Worm (Caenorhabditis elegans) whole organism, L1 larva: ENCODE measurements around the gene toca-1.

Experiments
- C16A3.4 ChIP-seq: fragments of 150-350 bp; optimal IDR thresholded peaks from 2 replicates; lab custom pipeline; 2014; ENCODE audit warnings: missing biosample characterization, missing genetic modification characterization
- aly-2 ChIP-seq: fragments of 150-350 bp; optimal IDR thresholded peaks from 2 replicates; lab custom pipeline; 2014; ENCODE audit warnings: missing biosample characterization, missing genetic modification characterization
- blmp-1 ChIP-seq: fragments of 150-350 bp; optimal IDR thresholded peaks from 2 replicates; lab custom pipeline; 2014; ENCODE audit warnings: missing biosample characterization, missing genetic modification characterization
- ceh-82 ChIP-seq, 3 experiments: fragments of 150-350 bp in 1 of 3; sonication (generic microtip) in 2 of 3; optimal IDR thresholded peaks; 2 replicates each; lab custom pipeline; 2014 to 2017; ENCODE audit warnings: missing biosample characterization in 3 of 3, missing genetic modification characterization in 3 of 3
- dpl-1 ChIP-seq, 3 experiments: fragments of 150-350 bp in 2 of 3; sonication (generic microtip) in 1 of 3; optimal IDR thresholded peaks; 2 replicates each; lab custom pipeline; 2014 to 2017; ENCODE audit warnings: missing biosample characterization in 3 of 3, missing genetic modification characterization in 3 of 3, missing genetic modification reagents in 3 of 3
- efl-1 ChIP-seq, 4 experiments: fragments of 150-350 bp; optimal IDR thresholded peaks in 3 of 4; peaks in 1 of 4; 1 replicate in 1 of 4; 2 replicates in 3 of 4; lab custom pipeline; 2014; ENCODE audit warnings: missing biosample characterization in 2 of 4, missing genetic modification characterization in 2 of 4, missing genetic modification reagents in 2 of 4
- efl-3 ChIP-seq: fragments of 200-800 bp; sonication (Bioruptor generic); optimal IDR thresholded peaks from 2 replicates; lab custom pipeline; 2018; ENCODE audit warnings: mild to moderate bottlenecking, missing genetic modification characterization, missing compliant biosample characterization
- egl-13 ChIP-seq: sonication (generic microtip); optimal IDR thresholded peaks from 2 replicates; lab custom pipeline; 2016; ENCODE audit warnings: missing genotype, missing genetic modification reagents, missing genetic modification characterization, missing compliant biosample characterization
- elt-2 ChIP-seq: sonication (generic microtip); optimal IDR thresholded peaks from 2 replicates; lab custom pipeline; 2016; ENCODE audit warnings: missing genetic modification characterization, mild to moderate bottlenecking, inconsistent platforms, missing compliant biosample characterization, missing genetic modification reagents
- ets-5 ChIP-seq: fragments of 200-800 bp; sonication (Bioruptor generic); IDR thresholded peaks from 2 replicates; pipeline ENCODE4 v1.3.6; 2022; ENCODE audit warnings: missing genetic modification characterization, missing compliant biosample characterization
- fkh-10 ChIP-seq: sonication (generic microtip); optimal IDR thresholded peaks from 2 replicates; lab custom pipeline; 2017; ENCODE audit warnings: missing biosample characterization, missing genetic modification reagents, missing genetic modification characterization
- fkh-8 ChIP-seq: sonication (generic microtip); optimal IDR thresholded peaks from 2 replicates; lab custom pipeline; 2016; ENCODE audit warnings: mild to moderate bottlenecking, missing genetic modification characterization, missing compliant biosample characterization
- hlh-17 ChIP-seq: fragments of 200-800 bp; sonication (Bioruptor generic); optimal IDR thresholded peaks from 2 replicates; lab custom pipeline; 2018; ENCODE audit warnings: missing genetic modification characterization, mild to moderate bottlenecking, missing compliant biosample characterization, moderate library complexity, borderline replicate concordance
- irx-1 ChIP-seq: sonication (generic microtip); optimal IDR thresholded peaks from 2 replicates; lab custom pipeline; 2016; ENCODE audit warnings: missing genetic modification characterization, missing compliant biosample characterization
- jun-1 ChIP-seq: fragments of 150-350 bp; optimal IDR thresholded peaks from 2 replicates; lab custom pipeline; 2014; ENCODE audit warnings: missing biosample characterization, missing genetic modification reagents, missing genetic modification characterization
- lin-13 ChIP-seq: fragments of 150-350 bp; optimal IDR thresholded peaks from 2 replicates; lab custom pipeline; 2014; ENCODE audit warnings: missing biosample characterization, missing genetic modification reagents, missing genetic modification characterization
- lin-14 ChIP-seq: fragments of 200-800 bp; sonication (Bioruptor generic); optimal IDR thresholded peaks from 2 replicates; lab custom pipeline; 2018; ENCODE audit warnings: mild to moderate bottlenecking, missing genetic modification characterization, moderate library complexity, missing compliant biosample characterization
- lin-15B ChIP-seq: fragments of 150-350 bp; sonication (generic microtip); optimal IDR thresholded peaks from 3 replicates; lab custom pipeline; 2014; ENCODE audit warnings: missing biosample characterization, missing genetic modification characterization
- lin-35 ChIP-seq, 2 experiments: fragments of 150-350 bp; optimal IDR thresholded peaks; 2 replicates each; lab custom pipeline; 2014; ENCODE audit warnings: missing biosample characterization in 2 of 2, missing genetic modification characterization in 2 of 2, missing genetic modification reagents in 2 of 2
- lin-39 ChIP-seq: fragments of 150-350 bp; optimal IDR thresholded peaks from 2 replicates; lab custom pipeline; 2014; ENCODE audit warnings: missing biosample characterization, missing genetic modification reagents, missing genetic modification characterization
- mab-9 ChIP-seq: fragments of 200-800 bp; sonication (Bioruptor generic); IDR thresholded peaks from 2 replicates; pipeline ENCODE4 v1.3.6; 2022; ENCODE audit warnings: missing genetic modification reagents, missing genetic modification characterization, missing compliant biosample characterization
- mef-2 ChIP-seq: fragments of 150-350 bp; optimal IDR thresholded peaks from 2 replicates; lab custom pipeline; 2014; ENCODE audit warnings: missing biosample characterization, missing genetic modification characterization
- nhr-11 ChIP-seq: fragments of 150-350 bp; optimal IDR thresholded peaks from 2 replicates; lab custom pipeline; 2014; ENCODE audit warnings: missing biosample characterization, missing genetic modification characterization
- nhr-237 ChIP-seq: fragments of 150-350 bp; optimal IDR thresholded peaks from 2 replicates; lab custom pipeline; 2014; ENCODE audit warnings: missing biosample characterization, missing genetic modification characterization
- nhr-28 ChIP-seq: fragments of 150-350 bp; optimal IDR thresholded peaks from 2 replicates; lab custom pipeline; 2014; ENCODE audit warnings: missing biosample characterization, missing genetic modification characterization
- nhr-47 ChIP-seq: sonication (generic microtip); optimal IDR thresholded peaks from 2 replicates; lab custom pipeline; 2016; ENCODE audit warnings: mild to moderate bottlenecking, missing genetic modification characterization, moderate library complexity, missing compliant biosample characterization
- nhr-71 ChIP-seq: sonication (generic microtip); optimal IDR thresholded peaks from 2 replicates; lab custom pipeline; 2016; ENCODE audit warnings: mild to moderate bottlenecking, missing genetic modification characterization, moderate library complexity, missing compliant biosample characterization
- nhr-76 ChIP-seq: sonication (generic microtip); optimal IDR thresholded peaks from 2 replicates; lab custom pipeline; 2017; ENCODE audit warnings: missing biosample characterization, missing genetic modification characterization
- nhr-77 ChIP-seq: fragments of 150-350 bp; optimal IDR thresholded peaks from 2 replicates; lab custom pipeline; 2014; ENCODE audit warnings: missing biosample characterization, missing genetic modification characterization
- nhr-90 ChIP-seq: sonication (generic microtip); optimal IDR thresholded peaks from 2 replicates; lab custom pipeline; 2016; ENCODE audit warnings: mild to moderate bottlenecking, missing genetic modification characterization, missing compliant biosample characterization; ENCODE audit not compliant: poor library complexity
- pag-3 ChIP-seq: sonication (generic microtip); optimal IDR thresholded peaks from 2 replicates; lab custom pipeline; 2017; ENCODE audit warnings: missing genetic modification characterization, mild to moderate bottlenecking, missing compliant biosample characterization, antibody characterized with exemption, borderline replicate concordance; ENCODE audit not compliant: insufficient read depth
- pax-3 ChIP-seq: fragments of 200-800 bp; sonication (Bioruptor generic); optimal IDR thresholded peaks from 2 replicates; lab custom pipeline; 2018; ENCODE audit warnings: mild to moderate bottlenecking, missing genetic modification characterization, moderate library complexity, missing compliant biosample characterization
- rnt-1 ChIP-seq: sonication (generic microtip); optimal IDR thresholded peaks from 2 replicates; lab custom pipeline; 2016; ENCODE audit warnings: mild to moderate bottlenecking, missing genetic modification characterization, moderate library complexity, missing compliant biosample characterization
- skn-1 ChIP-seq: fragments of 150-350 bp; optimal IDR thresholded peaks from 2 replicates; lab custom pipeline; 2014; ENCODE audit warnings: missing biosample characterization, missing genetic modification characterization
- snu-23 ChIP-seq: sonication (generic microtip); optimal IDR thresholded peaks from 2 replicates; lab custom pipeline; 2016; ENCODE audit warnings: missing genetic modification characterization, missing compliant biosample characterization
- sox-4 ChIP-seq: sonication (generic microtip); optimal IDR thresholded peaks from 2 replicates; lab custom pipeline; 2016; ENCODE audit warnings: missing genetic modification characterization, missing compliant biosample characterization
- sptf-1 ChIP-seq: fragments of 150-350 bp; optimal IDR thresholded peaks from 2 replicates; lab custom pipeline; 2014; ENCODE audit warnings: missing biosample characterization, missing genetic modification characterization
- tbx-2 ChIP-seq: sonication (generic microtip); optimal IDR thresholded peaks from 2 replicates; lab custom pipeline; 2016; ENCODE audit warnings: missing genetic modification characterization, missing compliant biosample characterization
- vab-15 ChIP-seq: sonication (generic microtip); optimal IDR thresholded peaks from 2 replicates; lab custom pipeline; 2017; ENCODE audit warnings: missing genotype, mild to moderate bottlenecking, missing genetic modification characterization, missing compliant biosample characterization
- xbp-1 ChIP-seq: sonication (generic microtip); optimal IDR thresholded peaks from 2 replicates; lab custom pipeline; 2016; ENCODE audit warnings: missing genetic modification characterization, missing compliant biosample characterization
- zag-1 ChIP-seq: fragments of 150-350 bp; optimal IDR thresholded peaks from 2 replicates; lab custom pipeline; 2014; ENCODE audit warnings: missing biosample characterization, missing genetic modification characterization
- zip-4 ChIP-seq: fragments of 200-800 bp; sonication (Bioruptor generic); optimal IDR thresholded peaks from 2 replicates; lab custom pipeline; 2018; ENCODE audit warnings: mild to moderate bottlenecking, missing genetic modification characterization, moderate library complexity, missing compliant biosample characterization

toca-1 gene

DNA sequence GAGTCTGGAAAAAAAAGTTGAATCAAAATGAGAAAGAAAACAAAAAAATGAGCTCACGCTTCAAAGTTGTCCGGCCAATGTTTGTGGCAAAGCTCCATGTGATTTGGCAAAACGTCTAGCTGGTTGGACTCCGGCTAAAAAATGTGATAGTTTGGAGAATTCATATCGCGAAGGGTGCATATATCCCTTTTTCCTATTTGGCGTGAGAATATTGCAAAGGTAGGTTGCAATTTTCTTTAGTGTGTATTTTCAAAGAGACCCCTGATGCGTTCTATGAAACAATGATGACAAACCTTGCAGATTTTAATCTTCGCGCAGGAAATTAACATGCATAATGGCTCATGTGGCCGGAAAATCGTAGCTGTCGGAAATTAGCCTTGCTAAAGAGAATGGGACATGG lies 29.1 kb downstream of the toca-1 start:
- no peak for TF ChIP-seq efl-3 (GFP tag; lab: Kevin White, UChicago)
- no peak for TF ChIP-seq lin-13 (GFP tag; lab: Kevin White, UChicago)
- peak; percentile 17 for TF ChIP-seq jun-1 (tag; lab: Kevin White, UChicago)
- peak; percentile 3 for TF ChIP-seq irx-1 (tag; lab: Kevin White, UChicago)
- no peak for TF ChIP-seq ets-5
- no peak for TF ChIP-seq zip-4 (GFP tag; lab: Kevin White, UChicago)
- peak; percentile 51 for TF ChIP-seq snu-23
- TF ChIP-seq pag-3 (tag; lab: Kevin White, UChicago) = no peak
- TF ChIP-seq xbp-1 (tag; lab: Kevin White, UChicago) = no peak
- TF ChIP-seq nhr-77 = no peak
- TF ChIP-seq pax-3 = no peak
- no peak for TF ChIP-seq nhr-28 (tag; lab: Kevin White, UChicago)
- TF ChIP-seq nhr-47 = peak; percentile 58
- peak; percentile 23 for TF ChIP-seq skn-1 (tag; lab: Kevin White, UChicago)
- no peak for TF ChIP-seq nhr-237 (tag; lab: Kevin White, UChicago)
- TF ChIP-seq fkh-8 (tag; lab: Kevin White, UChicago) = no peak
- TF ChIP-seq fkh-10 (GFP tag; lab: Kevin White, UChicago) = no peak
- TF ChIP-seq lin-39 (tag; lab: Kevin White, UChicago) = no peak
- TF ChIP-seq egl-13 (tag; lab: Kevin White, UChicago) = no peak
- peak; percentile 13 for TF ChIP-seq rnt-1
- no peak for TF ChIP-seq efl-1 (optimal IDR thresholded peaks at IDR 0.05; lab: Kevin White, UChicago)
- peak in 1 of 2 experiments; percentile 27 for TF ChIP-seq efl-1 (GFP tag; optimal IDR thresholded peaks at IDR 0.05 in 1 of 2; lab: Kevin White, UChicago)
- no peak for TF ChIP-seq blmp-1 (tag; lab: Kevin White, UChicago)
- TF ChIP-seq lin-14 (GFP tag; lab: Kevin White, UChicago) = no peak
- no peak for TF ChIP-seq sox-4 (tag; lab: Kevin White, UChicago)
- no peak for TF ChIP-seq hlh-17 (GFP tag; lab: Kevin White, UChicago)
- TF ChIP-seq mab-9 (GFP tag; lab: Robert Waterston, UW) = no peak
- peak; percentile 7 for TF ChIP-seq nhr-71 (tag; lab: Kevin White, UChicago)
- TF ChIP-seq tbx-2 (tag; lab: Kevin White, UChicago) = no peak
- TF ChIP-seq dpl-1 (GFP tag; optimal IDR thresholded peaks at IDR 0.05; lab: Kevin White, UChicago) = no peak
- TF ChIP-seq zag-1 (tag; lab: Kevin White, UChicago) = no peak
- TF ChIP-seq nhr-90 (tag; lab: Kevin White, UChicago) = peak; percentile 39
- no peak for TF ChIP-seq sptf-1
- no peak for TF ChIP-seq vab-15 (tag; lab: Kevin White, UChicago)
- TF ChIP-seq lin-35 (GFP tag; optimal IDR thresholded peaks at IDR 0.05; lab: Kevin White, UChicago) = peak in 1 of 2 experiments; percentile 4
- TF ChIP-seq mef-2 = no peak
- TF ChIP-seq ceh-82 (tag; optimal IDR thresholded peaks at IDR 0.05; lab: Kevin White, UChicago) = peak in 1 of 3 experiments; percentile 3

DNA sequence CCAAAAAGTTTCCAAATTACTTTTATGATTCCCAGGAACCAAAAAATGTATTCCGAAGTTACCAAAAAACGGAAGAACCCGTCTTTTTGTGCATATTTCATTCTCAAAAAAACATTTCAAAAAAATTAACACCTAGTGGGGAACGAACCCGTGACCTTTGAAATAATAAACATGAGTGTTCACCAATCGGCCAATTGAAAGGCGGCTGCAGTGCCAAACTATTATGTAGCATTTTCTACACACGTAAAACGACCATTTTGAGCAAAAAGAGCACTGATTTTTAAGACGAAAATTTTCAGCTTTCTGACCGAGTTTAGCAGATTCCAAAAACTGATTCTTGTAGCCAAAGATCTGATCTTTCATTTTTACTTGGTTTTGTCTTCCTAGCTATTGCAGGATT lies 30.3 kb downstream of the toca-1 start:
- TF ChIP-seq nhr-11 (tag; lab: Kevin White, UChicago) (no peak), elt-2 (no peak), lin-15B (tag; lab: Kevin White, UChicago) (no peak), aly-2 (tag; lab: Kevin White, UChicago) (no peak), sptf-1 (no peak), nhr-76 (tag; lab: Kevin White, UChicago) (no peak), C16A3.4 (tag; lab: Kevin White, UChicago) (no peak), mef-2 (no peak)
- TF ChIP-seq, all 84 proteins: peak for 0
